Fruit fly (Drosophila melanogaster) whole organism, embryonic: ENCODE measurements around the gene CG11095.

Experiments
- B-H1 ChIP-seq: fragments of 200-800 bp; sonication (Bioruptor generic); IDR thresholded peaks from 3 replicates; pipeline ENCODE4 v1.3.6; 2022; ENCODE audit warnings: missing biosample characterization, missing genetic modification characterization
- CG33213 ChIP-seq: fragments of 200-800 bp; sonication (Bioruptor generic); optimal IDR thresholded peaks from 3 replicates; lab custom pipeline; 2016; ENCODE audit warnings: missing biosample characterization, missing genetic modification characterization
- CG3726 ChIP-seq: fragments of 200-800 bp; sonication (Bioruptor generic); IDR thresholded peaks from 3 replicates; pipeline ENCODE4, ENCODE4 v1.3.6; 2022; ENCODE audit warnings: missing biosample characterization, missing genetic modification characterization
- CTCF ChIP-seq: fragments of 200-800 bp; sonication (Bioruptor generic); optimal IDR thresholded peaks from 2 replicates; lab custom pipeline; 2017; ENCODE audit warnings: missing biosample characterization, mild to moderate bottlenecking, missing genetic modification characterization, moderate library complexity
- Hsf ChIP-seq: fragments of 200-800 bp; sonication (Bioruptor generic); optimal IDR thresholded peaks from 3 replicates; lab custom pipeline; 2016; ENCODE audit warnings: missing biosample characterization, missing genetic modification characterization
- bsh ChIP-seq, 2 experiments: fragments of 200-800 bp; sonication (Bioruptor generic); optimal IDR thresholded peaks; 2 replicates each; lab custom pipeline; 2017 to 2018; ENCODE audit warnings: mild to moderate bottlenecking in 2 of 2, missing biosample characterization in 2 of 2, missing genetic modification characterization in 2 of 2, moderate library complexity in 1 of 2
- chm ChIP-seq: fragments of 200-800 bp; sonication (Bioruptor generic); IDR thresholded peaks from 2 replicates; pipeline ENCODE4 v1.3.6; 2022; ENCODE audit warnings: missing biosample characterization, missing genetic modification characterization
- ewg ChIP-seq: fragments of 200-800 bp; sonication (Bioruptor generic); optimal IDR thresholded peaks from 3 replicates; lab custom pipeline; 2017; ENCODE audit warnings: mild to moderate bottlenecking, missing biosample characterization, missing genetic modification reagents, missing genetic modification characterization
- sisA ChIP-seq: fragments of 200-800 bp; sonication (Bioruptor generic); IDR thresholded peaks from 2 replicates; pipeline ENCODE4 v1.3.6; 2022; ENCODE audit warnings: missing biosample characterization, missing genetic modification characterization

- TF ChIP-seq B-H1 (GFP tag; lab: Robert Waterston, UW) = peak; percentile 44; the same call in 1 of the 3 replicates
- TF ChIP-seq ewg (GFP tag; lab: Kevin White, UChicago) = peak; percentile 2
- no peak for TF ChIP-seq CTCF (GFP tag; lab: Kevin White, UChicago)
- TF ChIP-seq CG3726 (GFP tag; lab: Robert Waterston, UW) = 0 out of 3 replicates have a peak, but pooled peaks have one; percentile 27
- peak in 1 of 2 experiments; percentile 65 for TF ChIP-seq bsh (GFP tag; optimal IDR thresholded peaks at IDR 0.05; lab: Kevin White, UChicago)
- no peak for TF ChIP-seq CG33213 (GFP tag; lab: Kevin White, UChicago)
- TF ChIP-seq Hsf = no peak
- peak; percentile 52 for TF ChIP-seq sisA (GFP tag; lab: Robert Waterston, UW)
- peak; percentile 28; the same call in 1 of the 2 replicates for TF ChIP-seq chm (GFP tag; lab: Robert Waterston, UW)
Observed at dm6 chrX:13764397-13765119, 46.9 kb upstream of the CG11095 start.
